Worm (Caenorhabditis elegans) whole organism, L3 larva: ENCODE results near the gene Y39A1A.21.

Experiments used
- R02D3.7 ChIP-seq: fragments of 150-350 bp; optimal IDR thresholded peaks from 2 replicates; lab custom pipeline; 2014; ENCODE audit warnings: missing biosample characterization, missing genetic modification characterization
- ZK546.5 ChIP-seq: sonication (generic microtip); optimal IDR thresholded peaks from 2 replicates; lab custom pipeline; 2017; ENCODE audit warnings: missing biosample characterization, missing genetic modification characterization
- aly-2 ChIP-seq: fragments of 150-350 bp; optimal IDR thresholded peaks from 2 replicates; lab custom pipeline; 2014; ENCODE audit warnings: missing biosample characterization, missing genetic modification characterization
- ama-1 ChIP-seq: fragments of 150-350 bp; optimal IDR thresholded peaks from 2 replicates; lab custom pipeline; 2018
- ceh-16 ChIP-seq: sonication (generic microtip); optimal IDR thresholded peaks from 2 replicates; lab custom pipeline; 2017; ENCODE audit warnings: missing biosample characterization, missing genetic modification characterization
- ceh-28 ChIP-seq: fragments of 150-350 bp; optimal IDR thresholded peaks from 2 replicates; lab custom pipeline; 2014; ENCODE audit warnings: missing biosample characterization, missing genetic modification reagents, missing genetic modification characterization
- ceh-82 ChIP-seq: fragments of 150-350 bp; optimal IDR thresholded peaks from 2 replicates; lab custom pipeline; 2014; ENCODE audit warnings: missing biosample characterization, missing genetic modification characterization
- ceh-9 ChIP-seq: sonication (generic microtip); optimal IDR thresholded peaks from 2 replicates; lab custom pipeline; 2018; ENCODE audit warnings: missing biosample characterization, missing genetic modification characterization
- daf-12 ChIP-seq: fragments of 150-350 bp; optimal IDR thresholded peaks from 2 replicates; lab custom pipeline; 2014; ENCODE audit warnings: missing biosample characterization, missing genetic modification reagents, missing genetic modification characterization
- egl-27 ChIP-seq: sonication (generic microtip); optimal IDR thresholded peaks from 4 replicates; lab custom pipeline; 2017; ENCODE audit warnings: missing biosample characterization, missing genetic modification reagents, missing genetic modification characterization
- egl-5 ChIP-seq: fragments of 150-350 bp; optimal IDR thresholded peaks from 2 replicates; lab custom pipeline; 2017; ENCODE audit warnings: missing biosample characterization, missing genetic modification reagents, missing genetic modification characterization, inconsistent platforms
- elt-1 ChIP-seq: fragments of 150-350 bp; optimal IDR thresholded peaks from 2 replicates; lab custom pipeline; 2014; ENCODE audit warnings: missing biosample characterization, missing genetic modification characterization
- elt-2 ChIP-seq: sonication (generic microtip); optimal IDR thresholded peaks from 2 replicates; lab custom pipeline; 2016; ENCODE audit warnings: missing genetic modification reagents, mild to moderate bottlenecking, missing genetic modification characterization, missing compliant biosample characterization
- elt-3 ChIP-seq, 3 experiments: fragments of 150-350 bp in 1 of 3; sonication (generic microtip) in 2 of 3; optimal IDR thresholded peaks; 2 replicates in 2 of 3; 4 replicates in 1 of 3; lab custom pipeline; 2014 to 2017; ENCODE audit warnings: missing biosample characterization in 3 of 3, missing genetic modification characterization in 3 of 3
- eor-1 ChIP-seq, 2 experiments: fragments of 150-350 bp; optimal IDR thresholded peaks; 2 replicates each; lab custom pipeline; 2014 to 2018; ENCODE audit warnings: missing biosample characterization in 2 of 2, missing genetic modification characterization in 2 of 2
- fkh-10 ChIP-seq: sonication (generic microtip); optimal IDR thresholded peaks from 2 replicates; lab custom pipeline; 2017; ENCODE audit warnings: missing biosample characterization, missing genetic modification reagents, missing genetic modification characterization
- fkh-2 ChIP-seq: fragments of 150-350 bp; optimal IDR thresholded peaks from 2 replicates; lab custom pipeline; 2014; ENCODE audit warnings: missing biosample characterization, missing genetic modification reagents, missing genetic modification characterization
- fos-1 ChIP-seq: fragments of 150-350 bp; optimal IDR thresholded peaks from 2 replicates; lab custom pipeline; 2014; ENCODE audit warnings: missing biosample characterization, missing genetic modification characterization
- hmg-11 ChIP-seq: sonication (generic microtip); optimal IDR thresholded peaks from 2 replicates; lab custom pipeline; 2016; ENCODE audit warnings: missing genetic modification characterization, missing compliant biosample characterization
- jun-1 ChIP-seq: fragments of 150-350 bp; optimal IDR thresholded peaks from 2 replicates; lab custom pipeline; 2014; ENCODE audit warnings: missing biosample characterization, missing genetic modification reagents, missing genetic modification characterization
- lin-15B ChIP-seq: fragments of 150-350 bp; optimal IDR thresholded peaks from 2 replicates; lab custom pipeline; 2014; ENCODE audit warnings: missing biosample characterization, missing genetic modification characterization
- lin-39 ChIP-seq: fragments of 150-350 bp; optimal IDR thresholded peaks from 2 replicates; lab custom pipeline; 2018; ENCODE audit warnings: missing biosample characterization, missing genetic modification reagents, missing genetic modification characterization
- lsy-12 ChIP-seq: sonication (generic microtip); optimal IDR thresholded peaks from 2 replicates; lab custom pipeline; 2016; ENCODE audit warnings: mild to moderate bottlenecking, missing genetic modification characterization, missing compliant biosample characterization
- mdl-1 ChIP-seq: fragments of 150-350 bp; optimal IDR thresholded peaks from 2 replicates; lab custom pipeline; 2014; ENCODE audit warnings: missing biosample characterization, missing genetic modification characterization
- mml-1 ChIP-seq: fragments of 150-350 bp; sonication (generic microtip); optimal IDR thresholded peaks from 3 replicates; lab custom pipeline; 2014; ENCODE audit warnings: missing biosample characterization, missing genetic modification characterization
- nfya-1 ChIP-seq: sonication (generic microtip); optimal IDR thresholded peaks from 2 replicates; lab custom pipeline; 2017; ENCODE audit warnings: missing genetic modification characterization, mild to moderate bottlenecking, missing compliant biosample characterization, antibody characterized with exemption, moderate library complexity; ENCODE audit not compliant: insufficient read depth
- nhr-11 ChIP-seq: fragments of 150-350 bp; optimal IDR thresholded peaks from 2 replicates; lab custom pipeline; 2014; ENCODE audit warnings: missing biosample characterization, missing genetic modification characterization
- nhr-12 ChIP-seq: fragments of 150-350 bp; optimal IDR thresholded peaks from 2 replicates; lab custom pipeline; 2014; ENCODE audit warnings: missing biosample characterization, missing genetic modification characterization
- nhr-23 ChIP-seq: fragments of 150-350 bp; optimal IDR thresholded peaks from 2 replicates; lab custom pipeline; 2014; ENCODE audit warnings: missing biosample characterization, missing genetic modification reagents, missing genetic modification characterization
- nhr-237 ChIP-seq: fragments of 150-350 bp; optimal IDR thresholded peaks from 2 replicates; lab custom pipeline; 2014; ENCODE audit warnings: missing biosample characterization, missing genetic modification characterization
- nhr-25 ChIP-seq: sonication (generic microtip); optimal IDR thresholded peaks from 2 replicates; lab custom pipeline; 2017; ENCODE audit warnings: missing biosample characterization, missing genetic modification characterization
- nhr-28 ChIP-seq: fragments of 150-350 bp; optimal IDR thresholded peaks from 2 replicates; lab custom pipeline; 2014; ENCODE audit warnings: missing biosample characterization, missing genetic modification characterization
- nhr-43 ChIP-seq: sonication (generic microtip); optimal IDR thresholded peaks from 2 replicates; lab custom pipeline; 2016; ENCODE audit warnings: mild to moderate bottlenecking, missing genetic modification characterization, missing compliant biosample characterization; ENCODE audit not compliant: poor library complexity, severe bottlenecking
- nhr-67 ChIP-seq: fragments of 150-350 bp; optimal IDR thresholded peaks from 2 replicates; lab custom pipeline; 2014; ENCODE audit warnings: missing biosample characterization, missing genetic modification characterization
- nhr-76 ChIP-seq: fragments of 150-350 bp; sonication (generic microtip); optimal IDR thresholded peaks from 5 replicates; lab custom pipeline; 2014; ENCODE audit warnings: missing biosample characterization, missing genetic modification characterization
- nhr-77 ChIP-seq: fragments of 150-350 bp; optimal IDR thresholded peaks from 2 replicates; lab custom pipeline; 2014; ENCODE audit warnings: missing biosample characterization, missing genetic modification characterization
- pha-4 ChIP-seq: fragments of 150-350 bp; optimal IDR thresholded peaks from 2 replicates; lab custom pipeline; 2014; ENCODE audit warnings: missing biosample characterization, missing genetic modification reagents, missing genetic modification characterization
- pqm-1 ChIP-seq: fragments of 150-350 bp; optimal IDR thresholded peaks from 2 replicates; lab custom pipeline; 2017; ENCODE audit warnings: missing biosample characterization, missing genetic modification characterization, inconsistent platforms
- sea-2 ChIP-seq: fragments of 150-350 bp; sonication (generic microtip); optimal IDR thresholded peaks from 4 replicates; lab custom pipeline; 2014; ENCODE audit warnings: missing biosample characterization, missing genetic modification reagents, missing genetic modification characterization
- skn-1 ChIP-seq: fragments of 150-350 bp; optimal IDR thresholded peaks from 2 replicates; lab custom pipeline; 2014; ENCODE audit warnings: missing biosample characterization, missing genetic modification characterization
- snpc-4 ChIP-seq: fragments of 150-350 bp; optimal IDR thresholded peaks from 2 replicates; lab custom pipeline; 2014; ENCODE audit warnings: missing biosample characterization, missing genetic modification characterization
- tbx-2 ChIP-seq: sonication (generic microtip); optimal IDR thresholded peaks from 2 replicates; lab custom pipeline; 2016; ENCODE audit warnings: mild to moderate bottlenecking, missing genetic modification characterization, missing compliant biosample characterization
- unc-39 ChIP-seq: sonication (generic microtip); optimal IDR thresholded peaks from 4 replicates; lab custom pipeline; 2017; ENCODE audit warnings: missing biosample characterization, missing genetic modification characterization
- unc-62 ChIP-seq: fragments of 150-350 bp; sonication (generic microtip); optimal IDR thresholded peaks from 4 replicates; lab custom pipeline; 2014; ENCODE audit warnings: missing biosample characterization, missing genetic modification reagents, missing genetic modification characterization
- zag-1 ChIP-seq: fragments of 150-350 bp; optimal IDR thresholded peaks from 2 replicates; lab custom pipeline; 2014; ENCODE audit warnings: missing biosample characterization, missing genetic modification characterization
- ztf-11 ChIP-seq: fragments of 150-350 bp; optimal IDR thresholded peaks from 2 replicates; lab custom pipeline; 2014; ENCODE audit warnings: missing biosample characterization, missing genetic modification characterization
- ztf-4 ChIP-seq: fragments of 150-350 bp; optimal IDR thresholded peaks from 2 replicates; lab custom pipeline; 2014; ENCODE audit warnings: missing biosample characterization, missing genetic modification characterization

Gene Y39A1A.21

ce11 chrIII:10720170-10720569 lies 13.3 kb upstream of the Y39A1A.21 start (continued):
- peak; percentile 29 for TF ChIP-seq egl-27 (tag; lab: Kevin White, UChicago)

ce11 chrIII:10719057-10719456 lies 12.2 kb upstream of the Y39A1A.21 start:
- TF ChIP-seq ZK546.5 (no peak), elt-3 (tag; optimal IDR thresholded peaks at IDR 0.05; lab: Kevin White, UChicago) (no peak), jun-1 (tag; lab: Kevin White, UChicago) (peak; percentile 43), nhr-25 (tag; lab: Kevin White, UChicago) (peak; percentile 2), ceh-28 (tag; lab: Kevin White, UChicago) (peak; percentile 3), elt-2 (peak; percentile 81), ztf-11 (tag; lab: Kevin White, UChicago) (no peak), pqm-1 (peak; percentile 93), mdl-1 (tag; lab: Kevin White, UChicago) (peak; percentile 22), lin-15B (no peak), ama-1 (peak; percentile 9), pha-4 (peak; percentile 61)
- TF ChIP-seq, all 47 proteins: peak for 8

- TF ChIP-seq nhr-43 (tag; lab: Kevin White, UChicago) (peak; percentile 16), pqm-1 (peak; percentile 38), lsy-12 (tag; lab: Kevin White, UChicago) (peak; percentile 5), mdl-1 (tag; lab: Kevin White, UChicago) (no peak), nhr-77 (tag; lab: Kevin White, UChicago) (no peak), ama-1 (peak; percentile 62), mml-1 (tag; lab: Kevin White, UChicago) (no peak), nhr-23 (tag; lab: Kevin White, UChicago) (peak; percentile 12)
Measured at ce11 chrIII:10718078-10718477, 11.3 kb upstream of the Y39A1A.21 start.

- TF ChIP-seq nhr-76 (tag; lab: Kevin White, UChicago) (peak; percentile 40), unc-39 (tag; lab: Kevin White, UChicago) (peak; percentile 31), nhr-28 (tag; lab: Kevin White, UChicago) (no peak), ztf-4 (tag; lab: Kevin White, UChicago) (peak; percentile 87), aly-2 (tag; lab: Kevin White, UChicago) (no peak), ceh-9 (tag; lab: Kevin White, UChicago) (no peak), egl-27 (tag; lab: Kevin White, UChicago) (no peak), ceh-16 (tag; lab: Kevin White, UChicago) (no peak), sea-2 (GFP tag; lab: Kevin White, UChicago) (no peak), nfya-1 (tag; lab: Kevin White, UChicago) (peak; percentile 64), fkh-10 (GFP tag; lab: Kevin White, UChicago) (no peak), pha-4 (no peak), fos-1 (tag; lab: Kevin White, UChicago) (no peak), mml-1 (tag; lab: Kevin White, UChicago) (no peak), unc-62 (GFP tag; lab: Kevin White, UChicago) (no peak), eor-1 (tag; optimal IDR thresholded peaks at IDR 0.05; lab: Kevin White, UChicago) (no peak), tbx-2 (peak; percentile 41), R02D3.7 (tag; lab: Kevin White, UChicago) (peak; percentile 19), mdl-1 (tag; lab: Kevin White, UChicago) (peak; percentile 61), egl-5 (tag; lab: Kevin White, UChicago) (no peak), ama-1 (peak; percentile 96), nhr-67 (tag; lab: Kevin White, UChicago) (no peak), elt-2 (peak; percentile 63), fkh-2 (tag; lab: Kevin White, UChicago) (no peak), elt-3 (tag; optimal IDR thresholded peaks at IDR 0.05; lab: Kevin White, UChicago) (peak; percentile 41 to 67 (median 55)), ZK546.5 (no peak), nhr-237 (tag; lab: Kevin White, UChicago) (no peak), nhr-11 (tag; lab: Kevin White, UChicago) (no peak), skn-1 (tag; lab: Kevin White, UChicago) (no peak), lin-39 (tag; lab: Kevin White, UChicago) (no peak), lsy-12 (tag; lab: Kevin White, UChicago) (peak; percentile 17), pqm-1 (peak; percentile 63), ceh-82 (tag; lab: Kevin White, UChicago) (no peak), snpc-4 (no peak), hmg-11 (no peak), nhr-77 (tag; lab: Kevin White, UChicago) (no peak), lin-15B (no peak), zag-1 (tag; lab: Kevin White, UChicago) (no peak), daf-12 (tag; lab: Kevin White, UChicago) (no peak), jun-1 (tag; lab: Kevin White, UChicago) (peak; percentile 42), nhr-12 (no peak), elt-1 (no peak), nhr-25 (tag; lab: Kevin White, UChicago) (peak; percentile 93)
Measured at ce11 chrIII:10717479-10717878, 10.7 kb upstream of the Y39A1A.21 start.
